Worm (Caenorhabditis elegans) whole organism, L1 larva: Measurements from ENCODE around the gene frpr-13.

ENCODE experiments used
- aha-1 ChIP-seq: fragments of 150-350 bp; optimal IDR thresholded peaks from 2 replicates; lab custom pipeline; 2014; ENCODE audit warnings: missing biosample characterization, missing genetic modification characterization
- ceh-82 ChIP-seq, 3 experiments: fragments of 150-350 bp in 1 of 3; sonication (generic microtip) in 2 of 3; optimal IDR thresholded peaks; 2 replicates each; lab custom pipeline; 2014 to 2017; ENCODE audit warnings: missing biosample characterization in 3 of 3, missing genetic modification characterization in 3 of 3
- dpl-1 ChIP-seq, 3 experiments: fragments of 150-350 bp in 2 of 3; sonication (generic microtip) in 1 of 3; optimal IDR thresholded peaks; 2 replicates each; lab custom pipeline; 2014 to 2017; ENCODE audit warnings: missing biosample characterization in 3 of 3, missing genetic modification characterization in 3 of 3, missing genetic modification reagents in 3 of 3
- elt-2 ChIP-seq: sonication (generic microtip); optimal IDR thresholded peaks from 2 replicates; lab custom pipeline; 2016; ENCODE audit warnings: missing genetic modification characterization, mild to moderate bottlenecking, inconsistent platforms, missing compliant biosample characterization, missing genetic modification reagents
- fkh-8 ChIP-seq: sonication (generic microtip); optimal IDR thresholded peaks from 2 replicates; lab custom pipeline; 2016; ENCODE audit warnings: mild to moderate bottlenecking, missing genetic modification characterization, missing compliant biosample characterization
- nhr-12 ChIP-seq: sonication (generic microtip); optimal IDR thresholded peaks from 2 replicates; lab custom pipeline; 2017; ENCODE audit warnings: missing biosample characterization, missing genetic modification characterization
- nhr-20 ChIP-seq: sonication (generic microtip); optimal IDR thresholded peaks from 2 replicates; lab custom pipeline; 2016; ENCODE audit warnings: mild to moderate bottlenecking, missing genetic modification characterization, missing compliant biosample characterization
- nhr-28 ChIP-seq: fragments of 150-350 bp; optimal IDR thresholded peaks from 2 replicates; lab custom pipeline; 2014; ENCODE audit warnings: missing biosample characterization, missing genetic modification characterization
- nhr-47 ChIP-seq: sonication (generic microtip); optimal IDR thresholded peaks from 2 replicates; lab custom pipeline; 2016; ENCODE audit warnings: mild to moderate bottlenecking, missing genetic modification characterization, moderate library complexity, missing compliant biosample characterization
- nhr-71 ChIP-seq: sonication (generic microtip); optimal IDR thresholded peaks from 2 replicates; lab custom pipeline; 2016; ENCODE audit warnings: mild to moderate bottlenecking, missing genetic modification characterization, moderate library complexity, missing compliant biosample characterization
- nhr-76 ChIP-seq: sonication (generic microtip); optimal IDR thresholded peaks from 2 replicates; lab custom pipeline; 2017; ENCODE audit warnings: missing biosample characterization, missing genetic modification characterization
- sptf-1 ChIP-seq: fragments of 150-350 bp; optimal IDR thresholded peaks from 2 replicates; lab custom pipeline; 2014; ENCODE audit warnings: missing biosample characterization, missing genetic modification characterization
- vab-15 ChIP-seq: sonication (generic microtip); optimal IDR thresholded peaks from 2 replicates; lab custom pipeline; 2017; ENCODE audit warnings: missing genotype, mild to moderate bottlenecking, missing genetic modification characterization, missing compliant biosample characterization

DNA sequence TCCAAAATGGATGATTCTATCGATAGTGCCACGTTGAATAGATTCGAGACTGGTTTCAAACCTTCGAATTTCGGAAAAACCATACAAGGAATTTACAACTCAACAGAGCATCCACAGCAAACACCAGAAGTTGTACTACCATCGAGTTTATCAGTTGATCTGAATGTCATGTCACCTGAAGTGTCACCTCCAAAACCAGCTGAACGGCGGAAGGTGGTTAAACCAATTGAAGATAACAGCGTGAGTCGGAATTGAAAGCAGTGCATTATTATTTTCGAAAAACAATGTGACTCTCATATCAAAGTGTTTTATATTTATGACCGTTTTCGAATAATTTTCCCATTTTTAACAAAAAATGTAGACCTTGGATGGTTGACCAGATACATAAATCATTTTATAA is 50.1 kb downstream of the frpr-13 start:
- no peak for TF ChIP-seq aha-1 (tag; lab: Kevin White, UChicago)
- TF ChIP-seq nhr-47 = no peak
- no peak for TF ChIP-seq nhr-71
- no peak for TF ChIP-seq vab-15 (tag; lab: Kevin White, UChicago)
- no peak for TF ChIP-seq sptf-1 (tag; lab: Kevin White, UChicago)
- TF ChIP-seq elt-2 (tag; lab: Kevin White, UChicago) = no peak
- TF ChIP-seq nhr-20 (tag; lab: Kevin White, UChicago) = no peak
- no peak for TF ChIP-seq nhr-12 (tag; lab: Kevin White, UChicago)
- TF ChIP-seq nhr-76 (tag; lab: Kevin White, UChicago) = no peak
- no peak for TF ChIP-seq ceh-82 (tag; optimal IDR thresholded peaks at IDR 0.05; lab: Kevin White, UChicago)
- no peak for TF ChIP-seq dpl-1 (GFP tag; optimal IDR thresholded peaks at IDR 0.05; lab: Kevin White, UChicago)
- no peak for TF ChIP-seq nhr-28 (tag; lab: Kevin White, UChicago)
- TF ChIP-seq fkh-8 = no peak
